Worm (Caenorhabditis elegans) whole organism, midembryonic: Measurements from ENCODE around the gene F37B4.15.

Experiments used
- flt-1 ChIP-seq: fragments of 200-800 bp; sonication (Bioruptor generic); IDR thresholded peaks from 2 replicates; pipeline ENCODE4 v1.3.6; 2022; ENCODE audit warnings: missing genetic modification characterization, missing compliant biosample characterization
- klf-2 ChIP-seq: fragments of 200-800 bp; sonication (Bioruptor generic); conservative IDR thresholded peaks from 2 replicates; pipeline ENCODE4 v1.3.6; 2022; ENCODE audit warnings: missing genetic modification reagents, missing genetic modification characterization, missing compliant biosample characterization
- med-1 ChIP-seq: sonication (generic microtip); optimal IDR thresholded peaks from 2 replicates; lab custom pipeline; 2017; ENCODE audit warnings: missing genetic modification characterization, mild to moderate bottlenecking, missing compliant biosample characterization, antibody characterized with exemption, missing genetic modification reagents; ENCODE audit not compliant: insufficient read depth
- ref-1 ChIP-seq: fragments of 200-800 bp; sonication (Bioruptor generic); conservative IDR thresholded peaks from 2 replicates; pipeline ENCODE4 v1.3.6; 2022; ENCODE audit warnings: missing genetic modification reagents, missing genetic modification characterization, missing compliant biosample characterization
- tab-1 ChIP-seq: fragments of 200-800 bp; sonication (Bioruptor generic); IDR thresholded peaks from 2 replicates; pipeline ENCODE4 v1.3.6; 2022; ENCODE audit warnings: missing genetic modification characterization, missing compliant biosample characterization
- ztf-23 ChIP-seq: fragments of 200-800 bp; sonication (Bioruptor generic); IDR thresholded peaks from 2 replicates; pipeline ENCODE4 v1.3.6; 2022; ENCODE audit warnings: missing genetic modification reagents, missing genetic modification characterization, missing compliant biosample characterization
- ztf-29 ChIP-seq: fragments of 200-800 bp; sonication (Bioruptor generic); IDR thresholded peaks from 2 replicates; pipeline ENCODE4 v1.3.6; 2022; ENCODE audit warnings: missing genetic modification reagents, missing genetic modification characterization, missing compliant biosample characterization

DNA sequence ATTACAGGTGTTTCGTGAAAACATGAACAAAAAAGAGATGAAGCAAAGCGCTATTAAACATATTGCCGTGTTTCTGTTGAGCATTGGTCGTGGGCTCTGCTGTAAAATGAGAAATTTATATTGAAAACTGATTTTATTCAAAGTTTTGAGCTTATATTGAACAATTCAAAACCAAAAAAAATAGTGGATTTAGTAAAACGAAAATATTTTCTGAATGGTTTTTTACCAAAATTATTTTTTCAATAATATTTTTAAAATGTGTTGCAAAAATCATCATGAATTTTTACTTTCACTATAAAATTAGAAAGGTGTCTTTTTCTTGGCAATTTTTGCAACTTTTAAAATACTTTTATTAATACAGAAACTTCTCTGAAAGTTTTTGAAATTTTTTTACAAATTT is 11.2 kb downstream of the F37B4.15 start, which contains the start of gene C31B8.7:
- TF ChIP-seq flt-1 (GFP tag; lab: Robert Waterston, UW) = no peak
- TF ChIP-seq klf-2 = no peak
- TF ChIP-seq med-1 (GFP tag; lab: Kevin White, UChicago) = no peak
- no peak for TF ChIP-seq ztf-23 (GFP tag; lab: Robert Waterston, UW)
- no peak for TF ChIP-seq ref-1 (GFP tag; lab: Robert Waterston, UW)
- TF ChIP-seq ztf-29 (GFP tag; lab: Robert Waterston, UW) = no peak
- no peak for TF ChIP-seq tab-1 (GFP tag; lab: Robert Waterston, UW)
